Fruit fly (Drosophila melanogaster): ENCODE measurements around the gene REPTOR-BP.

DNA sequence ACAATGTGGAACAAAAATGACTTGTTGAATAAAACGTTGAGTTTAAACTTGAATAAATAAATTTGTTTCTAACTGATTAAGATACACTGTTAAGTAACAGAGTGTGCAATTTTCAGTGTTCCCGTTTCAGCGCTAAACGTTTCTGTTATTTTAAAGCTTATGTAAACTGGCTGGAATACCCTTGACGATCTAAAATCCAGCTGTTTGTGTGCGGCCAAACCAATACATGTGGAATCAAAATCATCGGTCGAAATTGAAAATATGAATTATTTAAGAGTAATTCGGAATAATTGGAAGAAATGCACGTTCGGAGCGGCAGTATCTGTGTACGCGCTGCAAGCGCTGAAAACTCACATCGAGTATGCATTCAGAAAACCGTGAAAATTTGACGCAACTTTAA lies 5.9 kb downstream of the REPTOR-BP start, which contains the start of gene Mulk:
- no peak for TF ChIP-seq net (GFP tag; optimal IDR thresholded peaks at IDR 0.05)
- TF ChIP-seq Sox102F (GFP tag; optimal IDR thresholded peaks at IDR 0.05), result no peak
- no peak for TF ChIP-seq CG11762 (GFP tag; optimal IDR thresholded peaks at IDR 0.05; ENCODE audit: insufficient read depth)
